Worm (Caenorhabditis elegans) whole organism, midembryonic: ENCODE data around the gene sqv-2.

Source experiments
- T22C8.4 ChIP-seq: fragments of 200-800 bp; sonication (Bioruptor generic); IDR thresholded peaks from 2 replicates; pipeline ENCODE4 v1.3.6; 2022; ENCODE audit warnings: missing genetic modification characterization, missing compliant biosample characterization
- cog-1 ChIP-seq: sonication (generic microtip); optimal IDR thresholded peaks from 2 replicates; lab custom pipeline; 2016; ENCODE audit warnings: missing genetic modification characterization, missing compliant biosample characterization
- flt-1 ChIP-seq: fragments of 200-800 bp; sonication (Bioruptor generic); IDR thresholded peaks from 2 replicates; pipeline ENCODE4 v1.3.6; 2022; ENCODE audit warnings: missing genetic modification characterization, missing compliant biosample characterization
- klf-2 ChIP-seq: fragments of 200-800 bp; sonication (Bioruptor generic); conservative IDR thresholded peaks from 2 replicates; pipeline ENCODE4 v1.3.6; 2022; ENCODE audit warnings: missing genetic modification reagents, missing genetic modification characterization, missing compliant biosample characterization
- med-1 ChIP-seq: sonication (generic microtip); optimal IDR thresholded peaks from 2 replicates; lab custom pipeline; 2017; ENCODE audit warnings: missing genetic modification characterization, mild to moderate bottlenecking, missing compliant biosample characterization, antibody characterized with exemption, missing genetic modification reagents; ENCODE audit not compliant: insufficient read depth
- ref-1 ChIP-seq: fragments of 200-800 bp; sonication (Bioruptor generic); conservative IDR thresholded peaks from 2 replicates; pipeline ENCODE4 v1.3.6; 2022; ENCODE audit warnings: missing genetic modification reagents, missing genetic modification characterization, missing compliant biosample characterization
- tab-1 ChIP-seq: fragments of 200-800 bp; sonication (Bioruptor generic); IDR thresholded peaks from 2 replicates; pipeline ENCODE4 v1.3.6; 2022; ENCODE audit warnings: missing genetic modification characterization, missing compliant biosample characterization
- ztf-23 ChIP-seq: fragments of 200-800 bp; sonication (Bioruptor generic); IDR thresholded peaks from 2 replicates; pipeline ENCODE4 v1.3.6; 2022; ENCODE audit warnings: missing genetic modification reagents, missing genetic modification characterization, missing compliant biosample characterization
- ztf-29 ChIP-seq: fragments of 200-800 bp; sonication (Bioruptor generic); IDR thresholded peaks from 2 replicates; pipeline ENCODE4 v1.3.6; 2022; ENCODE audit warnings: missing genetic modification reagents, missing genetic modification characterization, missing compliant biosample characterization

sqv-2 gene

ce11 chrII:2878909-2879308 is 15.3 kb downstream of the sqv-2 start:
- TF ChIP-seq cog-1: no peak

ce11 chrII:2874801-2875200 is 19.4 kb downstream of the sqv-2 start, which contains the start of gene Y110A2AL.1:
TSS of gene Y110A2AL.1 (plus strand) at chrII:2875101.
- TF ChIP-seq tab-1 (no peak), ztf-29 (GFP tag; lab: Robert Waterston, UW) (no peak), klf-2 (GFP tag; lab: Robert Waterston, UW) (no peak), cog-1 (no peak), ztf-23 (GFP tag; lab: Robert Waterston, UW) (no peak), T22C8.4 (GFP tag; lab: Robert Waterston, UW) (no peak), ref-1 (GFP tag; lab: Robert Waterston, UW) (no peak), med-1 (GFP tag; lab: Kevin White, UChicago) (no peak), flt-1 (GFP tag; lab: Robert Waterston, UW) (no peak)

ce11 chrII:2871816-2872215 is 22.4 kb downstream of the sqv-2 start, which contains the start of gene Y110A2AL.10:
TSS of gene Y110A2AL.10 (minus strand) at chrII:2871916.
- TF ChIP-seq klf-2 (GFP tag; lab: Robert Waterston, UW) (no peak), tab-1 (no peak), flt-1 (GFP tag; lab: Robert Waterston, UW) (no peak), ztf-29 (GFP tag; lab: Robert Waterston, UW) (no peak), T22C8.4 (GFP tag; lab: Robert Waterston, UW) (no peak), cog-1 (no peak), ref-1 (GFP tag; lab: Robert Waterston, UW) (no peak), med-1 (GFP tag; lab: Kevin White, UChicago) (no peak), ztf-23 (GFP tag; lab: Robert Waterston, UW) (no peak)

- TF ChIP-seq ref-1 (GFP tag; lab: Robert Waterston, UW) (no peak), flt-1 (GFP tag; lab: Robert Waterston, UW) (no peak), klf-2 (GFP tag; lab: Robert Waterston, UW) (no peak), T22C8.4 (GFP tag; lab: Robert Waterston, UW) (no peak)
These were observed 26.5 kb downstream of the sqv-2 start, which contains the start of gene Y110A2AL.2 for ce11 chrII:2867701-2868100. TSS of gene Y110A2AL.2 (plus strand) at chrII:2868001.

ce11 chrII:2866541-2867124 is 27.6 kb downstream of the sqv-2 start, which contains the start of the genes Y110A2AL.9 and Y110A2AL.3:
TSS of gene Y110A2AL.9 (minus strand) at chrII:2866641.
TSS of gene Y110A2AL.3 (plus strand) at chrII:2867074.
- TF ChIP-seq med-1 (GFP tag; lab: Kevin White, UChicago) (no peak), klf-2 (GFP tag; lab: Robert Waterston, UW) (no peak), tab-1 (no peak), ztf-29 (GFP tag; lab: Robert Waterston, UW) (no peak), T22C8.4 (GFP tag; lab: Robert Waterston, UW) (no peak), cog-1 (no peak), ztf-23 (GFP tag; lab: Robert Waterston, UW) (no peak), flt-1 (GFP tag; lab: Robert Waterston, UW) (no peak), ref-1 (GFP tag; lab: Robert Waterston, UW) (no peak)

ce11 chrII:2865355-2865754 is 28.8 kb downstream of the sqv-2 start:
- TF ChIP-seq flt-1 (GFP tag; lab: Robert Waterston, UW): no peak
- no peak for TF ChIP-seq ref-1 (GFP tag; lab: Robert Waterston, UW)
- TF ChIP-seq ztf-23 (GFP tag; lab: Robert Waterston, UW): no peak
- no peak for TF ChIP-seq klf-2 (GFP tag; lab: Robert Waterston, UW)
- no peak for TF ChIP-seq med-1 (GFP tag; lab: Kevin White, UChicago)
- TF ChIP-seq tab-1: no peak
- no peak for TF ChIP-seq ztf-29 (GFP tag; lab: Robert Waterston, UW)
- TF ChIP-seq cog-1: no peak
- no peak for TF ChIP-seq T22C8.4 (GFP tag; lab: Robert Waterston, UW)

- no peak for TF ChIP-seq tab-1
- no peak for TF ChIP-seq ref-1 (GFP tag; lab: Robert Waterston, UW)
- TF ChIP-seq ztf-29 (GFP tag; lab: Robert Waterston, UW): no peak
- TF ChIP-seq ztf-23 (GFP tag; lab: Robert Waterston, UW): no peak
- TF ChIP-seq flt-1 (GFP tag; lab: Robert Waterston, UW): no peak
- no peak for TF ChIP-seq med-1 (GFP tag; lab: Kevin White, UChicago)
- TF ChIP-seq klf-2 (GFP tag; lab: Robert Waterston, UW): no peak
- TF ChIP-seq cog-1: no peak
These were observed 30.0 kb downstream of the sqv-2 start, which contains the start of gene Y110A2AL.5 for ce11 chrII:2864229-2864628. TSS of gene Y110A2AL.5 (plus strand) at chrII:2864529.

ce11 chrII:2862557-2863035 is 31.6 kb downstream of the sqv-2 start:
- no peak for TF ChIP-seq T22C8.4 (GFP tag; lab: Robert Waterston, UW)
- peak; percentile 8; the same call in 1 of the 2 replicates for TF ChIP-seq ztf-29 (GFP tag; lab: Robert Waterston, UW)

ce11 chrII:2861385-2862099 is 32.7 kb downstream of the sqv-2 start:
- TF ChIP-seq ztf-23 (GFP tag; lab: Robert Waterston, UW) (0 out of 2 replicates have a peak, but pooled peaks have one; percentile 7), ztf-29 (GFP tag; lab: Robert Waterston, UW) (no peak), cog-1 (no peak), tab-1 (0 out of 2 replicates have a peak, but pooled peaks have one; percentile 46), flt-1 (GFP tag; lab: Robert Waterston, UW) (0 out of 2 replicates have a peak, but pooled peaks have one; percentile 57), ref-1 (GFP tag; lab: Robert Waterston, UW) (no peak)
